Fruit fly (Drosophila melanogaster): Measurements from ENCODE around the gene Srrm1.
A peak's percentile ranks its signal among the peaks of the same experiment; 100 is the strongest.

The Srrm1 gene

DNA sequence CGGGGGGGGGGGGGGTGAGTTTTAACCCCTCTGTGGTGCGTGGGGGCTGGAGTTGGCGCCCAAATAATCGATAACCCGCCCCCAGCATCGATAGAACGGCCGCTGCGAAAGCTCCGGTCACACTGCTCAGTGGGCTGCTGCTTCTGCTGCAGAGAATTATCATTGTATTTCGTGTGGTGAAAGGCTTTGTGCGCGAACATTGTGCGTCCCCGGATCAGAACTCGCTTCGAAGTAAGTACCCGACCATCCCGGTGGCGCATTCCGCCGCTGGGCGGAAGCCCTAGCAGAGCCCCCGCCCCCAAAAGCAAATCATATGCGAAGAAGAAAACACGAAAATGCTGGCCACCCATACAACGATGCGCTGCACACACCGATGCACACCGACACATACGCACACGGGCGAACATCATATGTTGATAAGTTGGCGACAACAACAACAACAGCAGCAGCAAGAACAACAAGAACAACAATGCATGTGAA lies 7.8 kb downstream of the Srrm1 start, which contains the start of gene Syx13 (continued):
- TF ChIP-seq dmrt99B (tag; optimal IDR thresholded peaks at IDR 0.05): no peak
- TF ChIP-seq CG12236 (GFP tag; optimal IDR thresholded peaks at IDR 0.05): no peak
- no peak for TF ChIP-seq lmd (GFP tag; IDR thresholded peaks at IDR 0.05)
- TF ChIP-seq CG11723 (GFP tag; optimal IDR thresholded peaks at IDR 0.05): no peak
- TF ChIP-seq Bgb (GFP tag; IDR thresholded peaks at IDR 0.05; ENCODE audit: partially characterized antibody): peak; percentile 85
- TF ChIP-seq unpg (GFP tag; optimal IDR thresholded peaks at IDR 0.05): no peak
- TF ChIP-seq onecut (GFP tag; IDR thresholded peaks at IDR 0.05): peak; percentile 62
- TF ChIP-seq gem (tag; optimal IDR thresholded peaks at IDR 0.05): no peak
- TF ChIP-seq fd3F (GFP tag; optimal IDR thresholded peaks at IDR 0.05): no peak
- TF ChIP-seq Hr39 (optimal IDR thresholded peaks at IDR 0.05): no peak
- no peak for TF ChIP-seq pan (optimal IDR thresholded peaks at IDR 0.05)
- no peak for TF ChIP-seq pan (GFP tag; optimal IDR thresholded peaks at IDR 0.05 in 1 of 2, IDR thresholded peaks at IDR 0.05 in 1 of 2)
- TF ChIP-seq Doc2 (GFP tag; IDR thresholded peaks at IDR 0.05): no peak
- no peak for TF ChIP-seq MTF-1 (GFP tag; optimal IDR thresholded peaks at IDR 0.05; ENCODE audit: borderline replicate concordance)
- peak; percentile 84 for TF ChIP-seq Opbp (GFP tag; IDR thresholded peaks at IDR 0.05; ENCODE audit: partially characterized antibody)
- no peak for TF ChIP-seq lov (optimal IDR thresholded peaks at IDR 0.05)
- TF ChIP-seq lov (GFP tag; IDR thresholded peaks at IDR 0.05): no peak
- TF ChIP-seq Ssrp (tag; optimal IDR thresholded peaks at IDR 0.05): no peak
- peak; percentile 59; the same call in 1 of the 3 replicates for TF ChIP-seq sr (GFP tag; IDR thresholded peaks at IDR 0.05)
- peak; percentile 76 for TF ChIP-seq Dll (GFP tag; IDR thresholded peaks at IDR 0.05; ENCODE audit: partially characterized antibody)
- peak; percentile 84 for TF ChIP-seq BEAF-32 (GFP tag; optimal IDR thresholded peaks at IDR 0.05)
- peak; percentile 3 for TF ChIP-seq Dek (tag; optimal IDR thresholded peaks at IDR 0.05)
- TF ChIP-seq Blimp-1 (GFP tag; optimal IDR thresholded peaks at IDR 0.05): no peak
- TF ChIP-seq gce (GFP tag; IDR thresholded peaks at IDR 0.05): no peak
- peak; percentile 84 for TF ChIP-seq bbx (GFP tag; IDR thresholded peaks at IDR 0.05; ENCODE audit: partially characterized antibody)
- peak; percentile 99 for TF ChIP-seq chinmo (GFP tag; IDR thresholded peaks at IDR 0.05; ENCODE audit: partially characterized antibody)
- no peak for TF ChIP-seq CG4730 (GFP tag; IDR thresholded peaks at IDR 0.05)
- peak; percentile 78 for TF ChIP-seq unc-4 (GFP tag; IDR thresholded peaks at IDR 0.05; ENCODE audit: partially characterized antibody)
- no peak for TF ChIP-seq so (GFP tag; IDR thresholded peaks at IDR 0.05)
- TF ChIP-seq mam (GFP tag; optimal IDR thresholded peaks at IDR 0.05): no peak
- no peak for TF ChIP-seq CG18764 (GFP tag; optimal IDR thresholded peaks at IDR 0.05)
- peak; percentile 70 for TF ChIP-seq Fer1 (GFP tag; optimal IDR thresholded peaks at IDR 0.05)
- no peak for TF ChIP-seq CG6654 (GFP tag; optimal IDR thresholded peaks at IDR 0.05)
- no peak for TF ChIP-seq Elba2 (GFP tag; optimal IDR thresholded peaks at IDR 0.05)
- 0 out of 3 replicates have a peak, but pooled peaks have one; percentile 12 for TF ChIP-seq zfh1 (GFP tag; IDR thresholded peaks at IDR 0.05)
- no peak for TF ChIP-seq lilli (GFP tag; optimal IDR thresholded peaks at IDR 0.05)
- TF ChIP-seq sna (GFP tag; IDR thresholded peaks at IDR 0.05; ENCODE audit: partially characterized antibody): peak; percentile 78
- no peak for TF ChIP-seq Taf1 (GFP tag; IDR thresholded peaks at IDR 0.05)
- peak; percentile 57 for TF ChIP-seq Sin3A (optimal IDR thresholded peaks at IDR 0.05)
- peak; percentile 20 for TF ChIP-seq CTCF (GFP tag; optimal IDR thresholded peaks at IDR 0.05)
- TF ChIP-seq luna (GFP tag; optimal IDR thresholded peaks at IDR 0.05): no peak
- peak; percentile 26 for TF ChIP-seq nom (GFP tag; optimal IDR thresholded peaks at IDR 0.05)
- no peak for TF ChIP-seq Sox100B (GFP tag; optimal IDR thresholded peaks at IDR 0.05)
- no peak for TF ChIP-seq usp (GFP tag; optimal IDR thresholded peaks at IDR 0.05)
- TF ChIP-seq CG13287 (GFP tag; IDR thresholded peaks at IDR 0.05; ENCODE audit: partially characterized antibody): peak; percentile 79
- no peak for TF ChIP-seq ATbp (GFP tag; optimal IDR thresholded peaks at IDR 0.05)
- TF ChIP-seq CG7786 (GFP tag; optimal IDR thresholded peaks at IDR 0.05): no peak
- TF ChIP-seq insv (GFP tag; optimal IDR thresholded peaks at IDR 0.05): no peak
- peak; percentile 25; the same call in 2 of the 3 replicates for TF ChIP-seq ci (GFP tag; IDR thresholded peaks at IDR 0.05)
- peak; percentile 64; the same call in 2 of the 3 replicates for TF ChIP-seq hb (GFP tag; IDR thresholded peaks at IDR 0.05; ENCODE audit: partially characterized antibody)
- no peak for TF ChIP-seq jing (GFP tag; optimal IDR thresholded peaks at IDR 0.05)
